Worm (Caenorhabditis elegans) whole organism, mixed stage, embryonic: ENCODE results near the gene gst-41.

Source experiments
- M03D4.4 ChIP-seq: sonication (generic microtip); optimal IDR thresholded peaks from 2 replicates; lab custom pipeline; 2017; ENCODE audit warnings: mild to moderate bottlenecking, missing genetic modification characterization, missing compliant biosample characterization
- bed-3 ChIP-seq: fragments of 200-800 bp; sonication (Bioruptor generic); optimal IDR thresholded peaks from 3 replicates; lab custom pipeline; 2018; ENCODE audit warnings: mild to moderate bottlenecking, missing genetic modification characterization, moderate library complexity, missing compliant biosample characterization
- blmp-1 ChIP-seq: fragments of 150-350 bp; optimal IDR thresholded peaks from 2 replicates; lab custom pipeline; 2014; ENCODE audit warnings: missing biosample characterization, missing genetic modification characterization
- ceh-39 ChIP-seq: fragments of 150-350 bp; optimal IDR thresholded peaks from 2 replicates; lab custom pipeline; 2014; ENCODE audit warnings: missing biosample characterization, missing genetic modification characterization
- ceh-83 ChIP-seq: fragments of 200-800 bp; sonication (Bioruptor generic); optimal IDR thresholded peaks from 2 replicates; lab custom pipeline; 2018; ENCODE audit warnings: mild to moderate bottlenecking, missing genetic modification characterization, missing compliant biosample characterization
- ces-1 ChIP-seq: fragments of 150-350 bp; optimal IDR thresholded peaks from 2 replicates; lab custom pipeline; 2014; ENCODE audit warnings: missing biosample characterization, missing genetic modification reagents, missing genetic modification characterization
- cnd-1 ChIP-seq: fragments of 200-800 bp; sonication (Bioruptor generic); optimal IDR thresholded peaks from 2 replicates; lab custom pipeline; 2018; ENCODE audit warnings: mild to moderate bottlenecking, missing genetic modification characterization, missing compliant biosample characterization
- drap-1 ChIP-seq: fragments of 200-800 bp; sonication (Bioruptor generic); optimal IDR thresholded peaks from 3 replicates; lab custom pipeline; 2018; ENCODE audit warnings: mild to moderate bottlenecking, missing genetic modification characterization, missing compliant biosample characterization
- elt-1 ChIP-seq: sonication (generic microtip); optimal IDR thresholded peaks from 2 replicates; lab custom pipeline; 2017; ENCODE audit warnings: missing genetic modification characterization, mild to moderate bottlenecking, missing compliant biosample characterization, antibody characterized with exemption, moderate library complexity, borderline replicate concordance; ENCODE audit not compliant: insufficient read depth
- elt-3 ChIP-seq: fragments of 150-350 bp; optimal IDR thresholded peaks from 2 replicates; lab custom pipeline; 2014; ENCODE audit warnings: missing biosample characterization, missing genetic modification characterization
- flh-1 ChIP-seq: fragments of 200-800 bp; sonication (Bioruptor generic); optimal IDR thresholded peaks from 2 replicates; lab custom pipeline; 2018; ENCODE audit warnings: mild to moderate bottlenecking, missing genetic modification characterization, moderate library complexity, missing compliant biosample characterization
- ham-2 ChIP-seq: fragments of 200-800 bp; sonication (Bioruptor generic); optimal IDR thresholded peaks from 2 replicates; lab custom pipeline; 2018; ENCODE audit warnings: mild to moderate bottlenecking, missing genetic modification characterization, missing compliant biosample characterization
- hlh-1 ChIP-seq: fragments of 150-350 bp; optimal IDR thresholded peaks from 2 replicates; lab custom pipeline; 2014; ENCODE audit warnings: missing biosample characterization, missing genetic modification reagents, missing genetic modification characterization
- lin-13 ChIP-seq: fragments of 150-350 bp; optimal IDR thresholded peaks from 2 replicates; lab custom pipeline; 2014; ENCODE audit warnings: missing biosample characterization, missing genetic modification characterization
- lsy-2 ChIP-seq: fragments of 150-350 bp; optimal IDR thresholded peaks from 2 replicates; lab custom pipeline; 2014; ENCODE audit warnings: missing biosample characterization, missing genetic modification characterization
- mab-5 ChIP-seq: fragments of 150-350 bp; optimal IDR thresholded peaks from 2 replicates; lab custom pipeline; 2014; ENCODE audit warnings: missing biosample characterization, missing genetic modification characterization
- mep-1 ChIP-seq: fragments of 150-350 bp; optimal IDR thresholded peaks from 2 replicates; lab custom pipeline; 2017; ENCODE audit warnings: missing biosample characterization, missing genetic modification reagents, missing genetic modification characterization, inconsistent platforms
- mls-2 ChIP-seq: sonication (generic microtip); optimal IDR thresholded peaks from 2 replicates; lab custom pipeline; 2016; ENCODE audit warnings: mild to moderate bottlenecking, missing genetic modification characterization, moderate library complexity, missing compliant biosample characterization
- nhr-12 ChIP-seq: fragments of 150-350 bp; optimal IDR thresholded peaks from 2 replicates; lab custom pipeline; 2014; ENCODE audit warnings: missing biosample characterization, missing genetic modification characterization
- nhr-2 ChIP-seq: fragments of 150-350 bp; optimal IDR thresholded peaks from 2 replicates; lab custom pipeline; 2014; ENCODE audit warnings: missing biosample characterization, missing genetic modification characterization
- nhr-237 ChIP-seq: fragments of 150-350 bp; optimal IDR thresholded peaks from 2 replicates; lab custom pipeline; 2014; ENCODE audit warnings: missing biosample characterization, missing genetic modification characterization
- nhr-28 ChIP-seq: fragments of 150-350 bp; optimal IDR thresholded peaks from 2 replicates; lab custom pipeline; 2014; ENCODE audit warnings: missing biosample characterization, missing genetic modification characterization
- nhr-76 ChIP-seq: sonication (generic microtip); optimal IDR thresholded peaks from 2 replicates; lab custom pipeline; 2017; ENCODE audit warnings: missing biosample characterization, missing genetic modification characterization
- sem-2 ChIP-seq: fragments of 200-800 bp; sonication (Bioruptor generic); optimal IDR thresholded peaks from 2 replicates; lab custom pipeline; 2018; ENCODE audit warnings: mild to moderate bottlenecking, missing genetic modification characterization, missing compliant biosample characterization
- sptf-1 ChIP-seq: sonication (generic microtip); optimal IDR thresholded peaks from 2 replicates; lab custom pipeline; 2017; ENCODE audit warnings: mild to moderate bottlenecking, missing genetic modification characterization, moderate library complexity, missing compliant biosample characterization
- tbx-8 ChIP-seq: fragments of 200-800 bp; sonication (Bioruptor generic); optimal IDR thresholded peaks from 2 replicates; lab custom pipeline; 2018; ENCODE audit warnings: mild to moderate bottlenecking, missing genetic modification characterization, moderate library complexity, missing compliant biosample characterization
- unc-120 ChIP-seq: sonication (generic microtip); optimal IDR thresholded peaks from 2 replicates; lab custom pipeline; 2017; ENCODE audit warnings: missing genetic modification characterization, missing compliant biosample characterization; ENCODE audit not compliant: poor library complexity, severe bottlenecking
- unc-39 ChIP-seq: fragments of 150-350 bp; optimal IDR thresholded peaks from 2 replicates; lab custom pipeline; 2014; ENCODE audit warnings: missing biosample characterization, missing genetic modification characterization
- unc-62 ChIP-seq: fragments of 150-350 bp; optimal IDR thresholded peaks from 2 replicates; lab custom pipeline; 2014; ENCODE audit warnings: missing biosample characterization, missing genetic modification reagents, missing genetic modification characterization
- zip-8 ChIP-seq: fragments of 150-350 bp; optimal IDR thresholded peaks from 2 replicates; lab custom pipeline; 2014; ENCODE audit warnings: missing biosample characterization, missing genetic modification characterization

The gst-41 gene

DNA sequence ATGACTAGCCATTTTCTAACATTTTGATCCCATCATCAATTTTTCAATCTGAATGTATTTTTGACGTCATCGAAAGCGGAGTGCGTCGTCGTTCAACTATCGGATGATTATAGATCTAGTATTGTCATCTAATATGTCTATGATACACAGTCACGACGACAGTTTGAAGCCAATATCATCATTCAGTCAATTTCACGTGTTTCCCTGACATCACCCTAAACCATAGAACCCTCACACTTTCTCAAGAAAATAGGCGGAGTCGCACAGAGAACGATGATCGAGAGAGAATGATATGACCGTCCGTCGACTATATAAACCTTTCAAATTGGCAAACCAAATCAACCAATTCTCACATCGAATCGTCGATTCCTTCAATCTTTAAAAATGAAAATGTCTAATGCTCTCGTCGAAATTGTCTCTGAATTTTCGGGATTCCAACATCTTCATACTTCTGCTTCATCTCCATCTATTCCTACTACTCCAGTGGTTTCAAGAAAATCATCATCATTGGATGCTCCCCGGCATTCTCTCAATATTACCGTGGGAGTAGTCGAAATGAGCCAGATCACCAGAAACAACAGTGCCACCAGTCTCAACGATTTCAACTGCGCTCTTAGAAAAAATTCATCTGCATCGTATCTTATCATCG, 16.8 kb upstream of the gst-41 start, which contains the start of gene F18E3.13:
Gene F18E3.13, plus strand, starts transcription at position 385 of the 649 bp plus-strand sequence.
- no peak for TF ChIP-seq ham-2
- TF ChIP-seq bed-3 (GFP tag; lab: Kevin White, UChicago), result no peak
- no peak for TF ChIP-seq tbx-8 (GFP tag; lab: Kevin White, UChicago)
- no peak for TF ChIP-seq drap-1 (GFP tag; lab: Kevin White, UChicago)
- peak; percentile 69 for TF ChIP-seq unc-62 (GFP tag; lab: Kevin White, UChicago)
- TF ChIP-seq elt-3 (tag; lab: Kevin White, UChicago), result peak; percentile 22
- TF ChIP-seq, all 35 proteins: peak for 2

DNA sequence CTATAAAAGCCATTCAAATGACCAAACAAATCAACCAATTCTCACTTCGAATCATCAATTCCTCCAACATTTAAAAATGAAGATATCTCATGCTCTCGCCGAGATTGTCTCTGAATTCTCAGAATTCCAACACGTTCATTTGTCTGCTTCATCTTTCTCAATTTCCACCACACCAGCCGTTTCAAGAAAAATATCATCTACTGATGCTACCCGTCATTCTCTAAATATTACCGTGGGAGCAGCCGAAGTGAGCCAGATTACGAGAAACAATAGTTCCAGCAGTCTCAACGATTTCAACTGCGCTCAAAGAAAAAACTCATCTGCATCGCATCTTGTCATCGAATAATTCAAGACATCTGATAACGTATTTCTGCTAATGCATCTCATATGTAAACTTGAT, 15.8 kb upstream of the gst-41 start, which contains the start of gene F18E3.12:
Gene F18E3.12, plus strand, starts transcription at position 77 of the 400 bp plus-strand sequence.
- TF ChIP-seq mep-1 (tag; lab: Kevin White, UChicago) (no peak), nhr-76 (tag; lab: Kevin White, UChicago) (no peak), mab-5 (tag; lab: Kevin White, UChicago) (no peak), drap-1 (GFP tag; lab: Kevin White, UChicago) (no peak)

DNA sequence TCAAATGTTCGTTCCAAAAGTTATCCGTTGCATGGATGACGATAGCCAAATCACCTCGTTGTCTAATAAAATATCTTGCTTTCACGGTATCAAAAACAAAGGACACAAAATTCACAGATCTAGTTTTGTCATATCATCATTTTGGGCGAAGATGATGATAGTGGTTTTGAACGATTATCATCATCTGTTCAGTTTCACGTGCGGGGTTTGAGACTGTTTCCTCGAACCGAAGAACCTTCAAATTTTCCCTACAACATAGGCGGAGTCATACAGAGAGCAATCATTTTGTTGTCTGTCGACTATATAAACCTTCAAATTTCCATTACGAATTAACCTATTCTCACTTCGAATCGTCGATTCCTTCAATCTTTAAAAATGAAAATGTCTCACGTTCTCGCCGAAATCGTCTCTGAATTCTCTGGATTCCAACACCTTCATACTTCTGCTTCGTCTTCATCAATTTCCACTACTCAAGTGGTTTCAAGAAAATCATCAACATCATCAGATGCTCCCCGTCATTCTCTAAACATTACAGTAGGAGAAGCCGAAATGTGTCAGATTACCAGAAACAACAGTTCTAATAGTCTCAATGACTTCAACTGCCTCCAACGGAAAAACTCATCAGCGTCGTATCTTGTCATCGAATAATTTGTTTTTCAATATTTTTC, 14.1 kb upstream of the gst-41 start, which contains the start of gene F18E3.11:
Gene F18E3.11, plus strand, starts transcription at position 376 of the 668 bp plus-strand sequence.
- TF ChIP-seq blmp-1 (tag; lab: Kevin White, UChicago) (no peak), nhr-12 (tag; lab: Kevin White, UChicago) (no peak), lin-13 (tag; lab: Kevin White, UChicago) (no peak), ceh-39 (tag; lab: Kevin White, UChicago) (no peak), sem-2 (GFP tag; lab: Kevin White, UChicago) (no peak), mep-1 (tag; lab: Kevin White, UChicago) (no peak), unc-62 (GFP tag; lab: Kevin White, UChicago) (no peak), flh-1 (no peak), ham-2 (no peak), elt-3 (tag; lab: Kevin White, UChicago) (no peak), ceh-83 (no peak), cnd-1 (tag; lab: Kevin White, UChicago) (no peak), nhr-76 (tag; lab: Kevin White, UChicago) (no peak), zip-8 (no peak), tbx-8 (GFP tag; lab: Kevin White, UChicago) (no peak), drap-1 (GFP tag; lab: Kevin White, UChicago) (no peak), elt-1 (tag; lab: Kevin White, UChicago) (no peak), nhr-28 (tag; lab: Kevin White, UChicago) (no peak), sptf-1 (tag; lab: Kevin White, UChicago) (no peak), mls-2 (no peak)

DNA sequence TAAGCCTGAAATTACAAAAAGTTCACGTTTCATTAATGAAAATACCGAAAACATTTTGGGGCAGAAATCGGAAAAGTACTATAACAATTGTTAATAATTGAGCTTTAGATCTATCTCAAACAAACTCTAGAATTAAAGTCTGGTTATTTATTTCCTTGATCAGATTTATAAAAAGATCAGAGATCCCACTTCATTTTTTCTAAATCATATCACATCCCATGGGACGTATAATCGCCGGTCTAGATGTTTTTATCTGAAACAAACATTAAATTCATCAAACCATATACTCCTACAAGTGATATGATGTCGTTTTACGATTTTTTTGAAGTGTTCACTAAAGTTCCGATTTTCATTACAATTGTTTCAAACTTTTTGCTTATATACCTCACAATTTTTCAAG, 12.6 kb upstream of the gst-41 start, which contains the start of gene str-41:
Gene str-41, plus strand, starts transcription at position 301 of the 400 bp plus-strand sequence.
- no peak for TF ChIP-seq bed-3 (GFP tag; lab: Kevin White, UChicago)
- no peak for TF ChIP-seq elt-3 (tag; lab: Kevin White, UChicago)
- TF ChIP-seq mab-5 (tag; lab: Kevin White, UChicago), result no peak
- TF ChIP-seq unc-120 (tag; lab: Kevin White, UChicago), result no peak
- TF ChIP-seq ces-1, result no peak
- no peak for TF ChIP-seq nhr-2 (tag; lab: Kevin White, UChicago)
- TF ChIP-seq mls-2, result no peak
- no peak for TF ChIP-seq nhr-76 (tag; lab: Kevin White, UChicago)
- no peak for TF ChIP-seq mep-1 (tag; lab: Kevin White, UChicago)
- no peak for TF ChIP-seq unc-39
- no peak for TF ChIP-seq ceh-83
- no peak for TF ChIP-seq cnd-1 (tag; lab: Kevin White, UChicago)
- no peak for TF ChIP-seq nhr-237 (tag; lab: Kevin White, UChicago)
- TF ChIP-seq nhr-28 (tag; lab: Kevin White, UChicago), result no peak
- TF ChIP-seq M03D4.4 (tag; lab: Kevin White, UChicago), result no peak
- no peak for TF ChIP-seq flh-1
- no peak for TF ChIP-seq hlh-1 (tag; lab: Kevin White, UChicago)
- TF ChIP-seq sem-2 (GFP tag; lab: Kevin White, UChicago), result no peak
- no peak for TF ChIP-seq lsy-2
